Worm (Caenorhabditis elegans): ENCODE data around the gene cnc-9.
A peak's percentile ranks its signal among the peaks of the same experiment; 100 is the strongest.

Gene cnc-9

ce11 chrV:7381008-7381407 lies 19.0 kb downstream of the cnc-9 start, which contains the start of gene C03G6.17:
C03G6.17 (minus strand) TSS chrV:7381108.
- no peak for TF ChIP-seq hmg-1.1 (GFP tag; IDR thresholded peaks at IDR 0.05)
- TF ChIP-seq Y48G9A.11 (GFP tag; IDR thresholded peaks at IDR 0.05), result no peak
- TF ChIP-seq aha-1 (tag), result peak; percentile 22

- no peak for TF ChIP-seq hif-1 (tag; optimal IDR thresholded peaks at IDR 0.05)
- TF ChIP-seq spr-1 (tag; optimal IDR thresholded peaks at IDR 0.05), result no peak
- no peak for TF ChIP-seq nhr-25 (tag; optimal IDR thresholded peaks at IDR 0.05; ENCODE audit: borderline replicate concordance, insufficient read depth)
- no peak for TF ChIP-seq snpc-4 (tag; optimal IDR thresholded peaks at IDR 0.05)
- TF ChIP-seq ceh-44 (GFP tag; IDR thresholded peaks at IDR 0.05), result no peak
- TF ChIP-seq daf-8 (GFP tag; IDR thresholded peaks at IDR 0.05), result no peak
- TF ChIP-seq nhr-111 (GFP tag; optimal IDR thresholded peaks at IDR 0.05), result no peak
- no peak for TF ChIP-seq nhr-48 (tag; optimal IDR thresholded peaks at IDR 0.05)
- no peak for TF ChIP-seq unc-39 (tag; optimal IDR thresholded peaks at IDR 0.05)
- TF ChIP-seq F49E8.2 (tag; optimal IDR thresholded peaks at IDR 0.05; ENCODE audit: borderline replicate concordance), result no peak
- no peak for TF ChIP-seq ctbp-1 (GFP tag; IDR thresholded peaks at IDR 0.05)
- no peak for TF ChIP-seq nhr-76 (tag; optimal IDR thresholded peaks at IDR 0.05)
- TF ChIP-seq fkh-10 (GFP tag; optimal IDR thresholded peaks at IDR 0.05), result no peak
- TF ChIP-seq Y75B8A.6 (GFP tag; IDR thresholded peaks at IDR 0.05), result no peak
- no peak for TF ChIP-seq lsy-2 (tag; optimal IDR thresholded peaks at IDR 0.05)
- no peak for TF ChIP-seq spr-3 (GFP tag; optimal IDR thresholded peaks at IDR 0.05)
- no peak for TF ChIP-seq dve-1 (tag; optimal IDR thresholded peaks at IDR 0.05; ENCODE audit: insufficient read depth)
These were observed 20.6 kb downstream of the cnc-9 start, which contains the start of gene srsx-24 for ce11 chrV:7379384-7379783. srsx-24 (minus strand) TSS chrV:7379484.

- TF ChIP-seq zfp-2 (tag; optimal IDR thresholded peaks at IDR 0.05) (no peak), unc-62 (GFP tag; optimal IDR thresholded peaks at IDR 0.05 in 1 of 2) (peak in 1 of 2 experiments; percentile 20), unc-62 (tag; optimal IDR thresholded peaks at IDR 0.05) (no peak)
These were observed 25.9 kb downstream of the cnc-9 start, which contains the start of gene srx-56 for ce11 chrV:7374090-7374489. srx-56 (plus strand) TSS chrV:7374390.

ce11 chrV:7369578-7369977 lies 30.4 kb downstream of the cnc-9 start, which contains the start of gene srj-14:
srj-14 (plus strand) TSS chrV:7369708.
- TF ChIP-seq Y75B8A.6 (GFP tag; IDR thresholded peaks at IDR 0.05) (no peak), unc-62 (GFP tag; optimal IDR thresholded peaks at IDR 0.05 in 1 of 2) (peak in 1 of 2 experiments; percentile 93), unc-62 (tag; optimal IDR thresholded peaks at IDR 0.05) (no peak), lin-29 (GFP tag; IDR thresholded peaks at IDR 0.05) (no peak), daf-19 (GFP tag; conservative IDR thresholded peaks at IDR 0.05) (no peak), lin-13 (GFP tag; optimal IDR thresholded peaks at IDR 0.05) (no peak)

ce11 chrV:7364951-7365350 lies 35.0 kb downstream of the cnc-9 start, which contains the start of gene exc-13:
exc-13 (plus strand) TSS chrV:7365251.
- TF ChIP-seq Y5F2A.4 (GFP tag; optimal IDR thresholded peaks at IDR 0.05) (no peak), daf-16 (GFP tag; optimal IDR thresholded peaks at IDR 0.05) (peak in 1 of 2 experiments; percentile 90), daf-16 (tag; optimal IDR thresholded peaks at IDR 0.05) (no peak), lin-39 (tag; optimal IDR thresholded peaks at IDR 0.05) (no peak), sdz-12 (GFP tag; optimal IDR thresholded peaks at IDR 0.05) (no peak)

ce11 chrV:7364059-7364458 lies 35.9 kb downstream of the cnc-9 start, which contains the start of gene cyp-35A2:
cyp-35A2 (minus strand) TSS chrV:7364182.
- no peak for TF ChIP-seq spr-3 (GFP tag; optimal IDR thresholded peaks at IDR 0.05)
- peak; percentile 53 for TF ChIP-seq hlh-11 (tag; optimal IDR thresholded peaks at IDR 0.05)
- TF ChIP-seq dmd-6 (GFP tag; IDR thresholded peaks at IDR 0.05), result peak; percentile 57; the same call in 1 of the 2 replicates
- TF ChIP-seq daf-16 (GFP tag; optimal IDR thresholded peaks at IDR 0.05), result no peak
- peak; percentile 91 for TF ChIP-seq daf-16 (tag; optimal IDR thresholded peaks at IDR 0.05)
- TF ChIP-seq nhr-28 (tag; optimal IDR thresholded peaks at IDR 0.05), result peak; percentile 71
- TF ChIP-seq pqm-1 (tag; optimal IDR thresholded peaks at IDR 0.05), result peak; percentile 52
- TF ChIP-seq unc-39 (tag; optimal IDR thresholded peaks at IDR 0.05), result no peak

Data from whole organism, L4 larva.